Worm (Caenorhabditis elegans) whole organism, L1 larva: ENCODE measurements around the gene clec-118.

Source experiments
- ces-1 ChIP-seq: fragments of 150-350 bp; optimal IDR thresholded peaks from 2 replicates; lab custom pipeline; 2014; ENCODE audit warnings: missing biosample characterization, missing genetic modification reagents, missing genetic modification characterization
- elt-3 ChIP-seq, 6 experiments: fragments of 150-350 bp in 1 of 6; sonication (generic microtip); optimal IDR thresholded peaks; 2 replicates each; lab custom pipeline; 2017 to 2018; ENCODE audit warnings: missing biosample characterization in 6 of 6, missing genetic modification characterization in 6 of 6, inconsistent platforms in 1 of 6
- jun-1 ChIP-seq: fragments of 150-350 bp; optimal IDR thresholded peaks from 2 replicates; lab custom pipeline; 2014; ENCODE audit warnings: missing biosample characterization, missing genetic modification reagents, missing genetic modification characterization
- lin-13 ChIP-seq: fragments of 150-350 bp; optimal IDR thresholded peaks from 2 replicates; lab custom pipeline; 2014; ENCODE audit warnings: missing biosample characterization, missing genetic modification reagents, missing genetic modification characterization
- nhr-12 ChIP-seq: sonication (generic microtip); optimal IDR thresholded peaks from 2 replicates; lab custom pipeline; 2017; ENCODE audit warnings: missing biosample characterization, missing genetic modification characterization
- nhr-237 ChIP-seq: fragments of 150-350 bp; optimal IDR thresholded peaks from 2 replicates; lab custom pipeline; 2014; ENCODE audit warnings: missing biosample characterization, missing genetic modification characterization
- nhr-76 ChIP-seq: sonication (generic microtip); optimal IDR thresholded peaks from 2 replicates; lab custom pipeline; 2017; ENCODE audit warnings: missing biosample characterization, missing genetic modification characterization
- nhr-85 ChIP-seq: sonication (generic microtip); peaks from one replicate; lab custom pipeline; 2016; ENCODE audit warnings: missing genetic modification characterization, inconsistent platforms, missing compliant biosample characterization

- TF ChIP-seq ces-1 (GFP tag; lab: Kevin White, UChicago) (no peak), nhr-76 (tag; lab: Kevin White, UChicago) (no peak), elt-3 (tag; optimal IDR thresholded peaks at IDR 0.05; lab: Kevin White, UChicago) (no peak), jun-1 (no peak), nhr-237 (tag; lab: Kevin White, UChicago) (no peak), nhr-12 (tag; lab: Kevin White, UChicago) (no peak), lin-13 (no peak), nhr-85 (tag; lab: Kevin White, UChicago) (no peak)
These were observed 29.6 kb downstream of the clec-118 start, which contains the start of gene fbxb-14 for ce11 chrII:582649-583048.
